Worm (Caenorhabditis elegans): Measurements from ENCODE around the gene srj-53.

The srj-53 gene

ce11 chrV:722889-723288 lies 28.4 kb upstream of the srj-53 start:
- TF ChIP-seq unc-62 (GFP tag; optimal IDR thresholded peaks at IDR 0.05) = no peak

DNA sequence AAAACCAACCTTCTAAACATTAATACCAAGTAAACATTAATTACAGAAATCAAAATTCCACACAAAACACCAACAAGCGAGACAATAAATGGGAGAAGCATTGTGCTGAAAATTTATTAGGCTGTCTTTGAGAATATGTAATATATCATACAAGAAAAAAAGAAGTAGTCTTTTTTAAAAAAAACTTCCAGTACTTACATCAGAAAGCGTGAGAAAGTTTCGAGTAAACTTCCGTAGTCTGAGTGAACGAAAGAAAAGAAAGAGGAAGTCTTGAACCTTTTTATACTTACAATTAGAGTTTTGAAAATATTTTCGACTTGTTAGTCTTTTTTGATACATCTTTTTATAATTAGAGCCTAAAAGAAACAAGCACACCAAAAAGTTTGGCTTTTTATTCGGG lies 25.2 kb upstream of the srj-53 start, which contains the start of gene srbc-40:
srbc-40 (minus strand) TSS at position 101 of the 400 bp plus-strand sequence.
- no peak for TF ChIP-seq unc-62 (GFP tag; optimal IDR thresholded peaks at IDR 0.05)

- TF ChIP-seq unc-62 (GFP tag; optimal IDR thresholded peaks at IDR 0.05) = no peak
These were observed 18.4 kb upstream of the srj-53 start, which contains the start of gene cyp-33C11 for ce11 chrV:712882-713281. cyp-33C11 (minus strand) TSS chrV:712982.

DNA sequence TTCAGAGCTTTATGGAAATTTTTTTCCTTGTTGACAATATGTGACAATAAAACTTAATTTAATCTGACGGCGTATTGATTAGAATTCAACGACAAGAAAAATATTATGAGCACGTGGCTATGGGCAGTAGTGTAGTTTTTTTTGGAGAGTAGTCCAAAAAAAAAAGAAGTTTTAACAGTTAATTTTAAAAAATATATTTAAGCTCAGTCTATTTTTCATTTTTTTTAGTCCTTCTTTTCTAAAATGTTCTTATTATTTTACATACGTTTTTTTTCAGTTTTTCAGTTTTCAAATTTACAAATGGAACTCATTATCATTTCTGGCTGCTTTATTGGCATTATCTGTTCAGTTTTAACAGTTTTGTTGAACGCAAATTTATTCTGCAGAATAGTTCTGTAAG lies 14.3 kb upstream of the srj-53 start, which contains the start of gene srbc-39:
srbc-39 (plus strand) TSS at position 301 of the 400 bp plus-strand sequence.
- no peak for TF ChIP-seq unc-62 (GFP tag; optimal IDR thresholded peaks at IDR 0.05)

- TF ChIP-seq unc-62 (GFP tag; optimal IDR thresholded peaks at IDR 0.05) = no peak
These were observed 12.4 kb upstream of the srj-53 start, which contains the start of gene srbc-38 for ce11 chrV:706918-707317. srbc-38 (plus strand) TSS chrV:707218.

- TF ChIP-seq unc-62 (GFP tag; optimal IDR thresholded peaks at IDR 0.05) = no peak
These were observed 7.7 kb upstream of the srj-53 start, which contains the start of gene srbc-37 for ce11 chrV:702260-702659. srbc-37 (plus strand) TSS chrV:702560.

- TF ChIP-seq unc-62 (GFP tag; optimal IDR thresholded peaks at IDR 0.05) = no peak
These were observed 5.1 kb upstream of the srj-53 start, which contains the start of the genes ugt-29 and srx-5 for ce11 chrV:699489-700129. ugt-29 (minus strand) TSS chrV:699589. srx-5 (plus strand) TSS chrV:700079.

- TF ChIP-seq unc-62 (GFP tag; optimal IDR thresholded peaks at IDR 0.05) = no peak
These were observed 4.5 kb upstream of the srj-53 start for ce11 chrV:699051-699450.

ce11 chrV:695914-696313 lies 1.4 kb upstream of the srj-53 start, which contains the start of gene srj-52:
srj-52 (minus strand) TSS chrV:696014.
- no peak for TF ChIP-seq unc-62 (GFP tag; optimal IDR thresholded peaks at IDR 0.05)

- no peak for TF ChIP-seq unc-62 (GFP tag; optimal IDR thresholded peaks at IDR 0.05)
These were observed 1.7 kb downstream of the srj-53 start, which contains the start of gene srx-4 for ce11 chrV:692720-693422. srx-4 (minus strand) TSS chrV:692770.

ce11 chrV:689538-689937 lies 5.0 kb downstream of the srj-53 start:
- TF ChIP-seq unc-62 (GFP tag; optimal IDR thresholded peaks at IDR 0.05) = no peak

DNA sequence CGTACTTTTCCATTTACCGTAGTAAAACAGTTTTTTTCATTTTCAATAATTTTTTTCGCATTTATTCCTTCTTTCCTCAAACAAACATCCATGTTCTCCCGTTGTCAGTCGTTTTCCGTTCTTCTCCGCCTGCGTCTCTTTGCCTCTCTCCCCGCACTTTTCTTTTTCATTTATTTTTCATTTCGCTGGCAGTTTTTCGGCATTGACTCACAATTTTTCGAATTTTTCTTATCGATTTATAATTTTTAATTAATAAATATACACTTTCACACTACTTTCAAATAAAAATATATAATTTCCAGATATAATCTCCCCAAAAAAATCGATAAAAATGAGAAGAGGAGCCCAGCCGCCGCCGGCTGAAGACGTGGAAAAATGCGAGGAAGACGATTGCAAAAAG lies 7.1 kb downstream of the srj-53 start, which contains the start of gene H25P19.1:
H25P19.1 (plus strand) TSS at position 301 of the 400 bp plus-strand sequence.
- TF ChIP-seq unc-62 (GFP tag; optimal IDR thresholded peaks at IDR 0.05) = no peak

- no peak for TF ChIP-seq unc-62 (GFP tag; optimal IDR thresholded peaks at IDR 0.05)
These were observed 10.7 kb downstream of the srj-53 start, which contains the start of gene F31F4.1 for ce11 chrV:683858-684257. F31F4.1 (plus strand) TSS chrV:684060.

- TF ChIP-seq unc-62 (GFP tag; optimal IDR thresholded peaks at IDR 0.05) = no peak
These were observed 12.5 kb downstream of the srj-53 start, which contains the start of gene srx-23 for ce11 chrV:682031-682430. srx-23 (plus strand) TSS chrV:682331.

DNA sequence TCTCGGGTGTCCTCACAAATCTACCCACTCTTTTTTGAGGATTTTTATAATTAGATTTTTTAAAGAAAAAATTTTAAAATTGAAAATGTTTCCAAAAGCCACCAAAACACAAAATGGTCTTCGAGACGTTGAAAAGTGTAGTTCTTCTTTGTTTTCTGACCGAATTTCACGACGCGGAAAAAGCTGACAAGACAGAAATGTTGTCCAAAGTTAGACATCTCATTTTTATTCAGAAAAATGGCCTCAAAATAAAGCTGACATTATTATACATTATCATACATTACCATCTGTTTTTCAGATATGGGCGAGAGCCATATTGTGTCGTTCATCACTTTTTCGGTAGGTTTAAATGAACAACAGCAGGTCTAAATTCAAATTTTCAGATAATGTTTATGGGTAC lies 14.9 kb downstream of the srj-53 start, which contains the start of gene srx-22:
srx-22 (plus strand) TSS at position 301 of the 400 bp plus-strand sequence.
- TF ChIP-seq unc-62 (GFP tag; optimal IDR thresholded peaks at IDR 0.05) = no peak

DNA sequence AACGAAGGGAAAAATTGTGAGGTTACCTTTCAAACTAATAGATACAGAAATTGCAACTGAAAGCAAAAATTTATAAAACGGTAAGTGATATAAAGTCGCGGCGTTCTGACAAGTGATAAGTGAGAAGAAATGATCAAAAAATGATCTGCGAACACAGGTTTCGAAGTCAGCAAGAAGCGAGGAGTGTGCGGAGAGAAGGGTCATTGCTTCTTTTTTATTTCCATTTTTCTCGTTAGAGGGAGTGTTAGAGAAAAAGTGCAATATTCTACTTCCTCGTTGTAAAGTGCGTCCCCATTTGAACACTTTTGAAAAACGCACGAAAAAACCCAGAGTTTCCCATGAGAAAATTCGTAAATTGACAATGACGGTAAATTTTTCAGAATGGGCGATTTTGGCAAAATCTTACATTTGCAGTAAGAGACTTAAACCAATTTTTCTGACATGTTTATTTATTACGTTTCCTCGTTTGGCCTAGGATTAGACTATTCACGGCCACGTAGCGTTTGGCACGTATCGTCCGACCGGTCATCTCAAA lies 17.9 kb downstream of the srj-53 start, which contains the start of the genes fbxa-72 and srx-21:
fbxa-72 (minus strand) TSS at position 204 of the 535 bp plus-strand sequence.
srx-21 (plus strand) TSS at position 485 of the 535 bp plus-strand sequence.
- no peak for TF ChIP-seq unc-62 (GFP tag; optimal IDR thresholded peaks at IDR 0.05)

Data from whole organism, dauer.